Worm (Caenorhabditis elegans) whole organism, L4/young adult: ENCODE results near the gene C13A2.10.

Experiments used
- W03F9.2 ChIP-seq: fragments of 150-350 bp; optimal IDR thresholded peaks from 2 replicates; lab custom pipeline; 2014; ENCODE audit warnings: missing biosample characterization, missing genetic modification characterization
- dao-5 ChIP-seq: sonication (generic microtip); optimal IDR thresholded peaks from 2 replicates; lab custom pipeline; 2016; ENCODE audit warnings: missing genotype, missing genetic modification characterization, moderate library complexity, missing compliant biosample characterization
- him-1 ChIP-seq: sonication (generic microtip); optimal IDR thresholded peaks from 2 replicates; lab custom pipeline; 2016; ENCODE audit warnings: missing genotype, missing genetic modification reagents, missing genetic modification characterization, missing compliant biosample characterization

C13A2.10 gene

DNA sequence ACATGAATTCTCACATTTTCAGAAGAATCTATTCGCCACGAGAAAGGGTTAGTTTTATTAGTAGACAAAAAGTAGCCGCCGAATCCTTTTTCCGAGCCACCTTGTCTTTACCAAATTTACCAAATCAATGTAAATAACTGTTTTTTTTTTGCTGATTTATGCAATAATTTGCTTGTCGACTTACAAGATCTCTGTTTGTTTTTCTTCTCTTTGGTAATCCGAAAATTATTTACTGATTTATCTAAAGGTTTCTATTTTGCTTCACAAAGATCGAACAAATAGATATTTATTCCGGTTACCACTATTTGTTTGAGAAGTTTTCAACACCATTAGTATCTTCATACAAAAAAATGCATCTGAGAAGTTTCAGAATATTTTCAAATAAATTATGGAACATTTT lies 8.9 kb downstream of the C13A2.10 start, which contains the start of gene C13A2.7:
TSS of gene C13A2.7 (plus strand) at position 301 of the 400 bp plus-strand sequence.
- TF ChIP-seq him-1 (tag; lab: Kevin White, UChicago) (no peak), W03F9.2 (no peak)

DNA sequence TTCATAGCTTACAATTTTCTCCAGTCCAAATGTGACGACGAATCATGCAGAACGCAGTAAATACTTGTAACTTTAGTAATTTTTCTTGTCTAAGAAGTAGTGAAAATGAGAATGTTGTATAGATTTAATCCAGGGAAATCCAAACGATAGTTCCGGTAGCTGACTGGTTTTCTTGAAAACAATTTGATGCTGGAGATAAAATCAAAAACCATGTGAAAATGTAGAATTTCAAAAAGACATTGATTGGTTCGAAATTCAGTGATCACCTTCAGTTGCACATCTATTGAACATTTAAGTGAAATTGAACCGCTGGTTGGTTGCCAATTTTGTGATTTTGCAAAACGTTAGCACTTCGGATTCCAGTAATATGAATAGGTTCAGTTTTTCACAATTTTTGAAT lies 10.8 kb downstream of the C13A2.10 start, which contains the start of gene C13A2.9:
TSS of gene C13A2.9 (minus strand) at position 101 of the 400 bp plus-strand sequence.
- TF ChIP-seq W03F9.2 (no peak), him-1 (tag; lab: Kevin White, UChicago) (no peak), dao-5 (no peak)

DNA sequence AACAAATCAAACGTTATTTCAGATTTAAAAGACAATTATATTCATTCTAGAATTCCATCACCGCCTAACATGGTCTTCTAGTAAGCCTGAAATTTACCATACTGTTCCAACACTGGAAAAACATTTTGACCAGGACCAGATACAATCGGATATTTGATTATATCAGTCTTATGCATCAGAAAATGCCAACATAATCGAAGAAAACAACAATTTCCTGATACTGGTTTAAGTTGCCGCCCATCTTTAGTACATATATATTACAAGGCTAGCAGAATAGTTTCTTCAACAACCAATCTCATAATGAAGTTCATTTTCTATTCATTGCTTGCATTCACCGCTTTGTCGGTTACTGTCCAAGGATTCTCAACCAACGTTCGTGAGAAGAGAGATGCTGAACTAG lies 15.9 kb downstream of the C13A2.10 start, which contains the start of gene C13A2.12:
TSS of gene C13A2.12 (plus strand) at position 301 of the 400 bp plus-strand sequence.
- no peak for TF ChIP-seq him-1 (tag; lab: Kevin White, UChicago)
- TF ChIP-seq dao-5: no peak
- no peak for TF ChIP-seq W03F9.2

DNA sequence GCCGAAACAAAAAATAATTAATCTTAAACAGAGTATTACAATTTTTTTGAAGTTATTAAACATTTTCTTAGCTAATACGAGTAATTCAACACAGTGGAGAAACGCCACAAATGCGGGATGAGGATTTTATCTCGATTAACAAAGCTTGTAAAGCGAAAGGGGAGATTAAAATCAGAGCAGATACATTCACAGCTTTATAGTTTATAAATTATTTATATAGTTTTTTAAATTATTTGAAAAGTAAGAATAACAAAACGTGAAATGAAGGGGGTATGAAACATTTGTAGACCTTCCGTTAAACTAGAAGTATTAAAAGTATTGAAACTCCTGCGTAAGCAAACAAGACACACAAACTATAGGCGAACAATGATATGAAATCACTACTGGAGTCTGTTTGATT lies 19.8 kb downstream of the C13A2.10 start, which contains the start of gene C05C8.8:
TSS of gene C05C8.8 (minus strand) at position 101 of the 400 bp plus-strand sequence.
- TF ChIP-seq dao-5 (no peak), him-1 (tag; lab: Kevin White, UChicago) (no peak), W03F9.2 (no peak)

DNA sequence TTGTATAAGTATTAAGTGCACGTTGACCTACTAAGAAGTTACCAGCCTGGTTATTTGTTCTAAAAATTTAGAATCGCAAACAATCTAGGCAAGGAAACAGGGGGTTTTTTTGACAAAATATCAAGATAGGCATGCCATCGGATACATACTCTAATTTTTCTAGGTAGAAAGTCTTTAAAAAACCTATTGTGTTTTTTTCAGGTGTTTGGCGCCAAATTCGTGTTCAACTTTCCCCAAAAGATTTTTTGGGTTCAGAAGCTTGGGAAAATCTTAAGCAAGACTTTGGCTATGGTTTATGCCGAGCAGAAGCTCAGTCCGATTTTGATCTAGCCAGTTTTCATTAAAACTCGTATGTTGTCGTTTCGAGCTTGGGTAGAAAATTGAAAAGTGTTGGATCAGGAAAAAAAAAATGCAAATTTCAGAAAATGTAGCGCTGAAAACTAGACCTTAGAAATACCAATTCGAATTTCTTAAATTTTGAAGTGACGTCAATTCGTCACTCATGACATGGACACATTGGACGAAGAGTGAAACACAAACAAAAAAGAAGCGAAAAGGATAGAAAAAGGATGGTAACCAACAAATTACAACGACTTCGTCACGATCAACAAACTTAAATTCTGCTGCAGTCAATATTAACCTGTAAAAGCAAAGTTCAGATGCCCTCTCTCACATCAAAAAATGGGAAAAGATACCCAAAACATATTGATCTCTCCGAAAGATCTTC lies 26.5 kb downstream of the C13A2.10 start:
- TF ChIP-seq W03F9.2: no peak
- no peak for TF ChIP-seq dao-5
- TF ChIP-seq him-1 (tag; lab: Kevin White, UChicago): no peak

DNA sequence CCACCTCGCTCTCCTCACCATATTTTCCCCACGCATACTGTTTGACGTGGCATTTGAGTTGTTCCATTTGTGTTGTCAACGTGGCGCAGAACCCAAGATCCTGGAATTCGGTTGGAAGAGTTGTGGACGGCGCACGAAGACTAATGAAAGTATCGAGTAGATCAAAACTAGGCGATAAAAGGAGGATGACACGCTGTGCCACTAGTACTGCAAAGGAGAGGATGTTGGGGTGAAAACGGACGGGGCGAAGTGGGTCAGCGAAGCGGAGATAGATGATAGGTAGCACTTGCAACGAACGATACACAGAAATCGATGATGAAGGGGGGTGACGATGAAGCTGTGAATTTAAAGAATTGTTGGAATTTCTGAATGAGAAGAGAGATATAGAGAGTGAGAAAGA lies 27.9 kb downstream of the C13A2.10 start, which contains the start of gene C05C8.7:
TSS of gene C05C8.7 (minus strand) at position 100 of the 400 bp plus-strand sequence.
- TF ChIP-seq him-1 (tag; lab: Kevin White, UChicago): no peak
- TF ChIP-seq W03F9.2: no peak
- TF ChIP-seq dao-5: no peak

DNA sequence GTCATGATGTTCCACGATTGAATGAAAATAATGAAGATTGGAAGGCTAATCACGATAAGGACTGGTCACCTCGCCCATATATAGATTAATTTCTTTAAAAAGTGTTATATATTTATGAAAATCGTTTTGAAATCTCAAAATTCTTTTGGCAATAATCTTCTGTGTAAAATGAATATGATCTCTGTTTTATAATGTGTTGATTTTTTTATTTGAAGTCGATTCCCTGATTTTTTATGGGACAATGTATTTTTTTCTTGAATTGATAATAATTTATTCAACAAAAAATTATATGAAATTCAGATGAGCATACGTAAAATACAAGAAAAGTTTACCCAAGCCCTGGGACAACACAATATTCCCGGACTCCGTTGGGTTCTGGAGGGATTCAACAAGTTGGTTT lies 35.4 kb downstream of the C13A2.10 start, which contains the start of gene C05C8.1:
TSS of gene C05C8.1 (plus strand) at position 301 of the 400 bp plus-strand sequence.
- no peak for TF ChIP-seq dao-5
- no peak for TF ChIP-seq W03F9.2
- no peak for TF ChIP-seq him-1 (tag; lab: Kevin White, UChicago)

DNA sequence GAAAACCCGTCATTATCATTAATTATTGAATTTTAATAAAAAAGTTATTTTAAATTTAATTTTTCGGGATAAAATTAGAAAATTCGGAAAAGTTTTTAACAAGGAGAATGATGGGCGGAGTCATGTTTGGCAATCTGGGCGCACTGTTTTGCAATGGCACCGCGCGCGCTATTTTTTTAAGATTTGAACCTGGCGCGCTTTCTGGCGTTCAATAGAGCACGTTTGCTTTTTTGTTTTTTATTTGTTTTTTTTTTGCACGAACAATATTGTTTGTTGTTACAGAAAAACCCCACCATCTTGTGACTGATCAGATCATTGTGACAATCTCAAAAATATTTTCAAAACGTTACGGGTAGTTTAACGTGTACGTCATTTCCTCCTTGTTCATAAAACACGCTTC lies 37.8 kb downstream of the C13A2.10 start, which contains the start of gene hyls-1:
TSS of gene hyls-1 (plus strand) at position 249 of the 400 bp plus-strand sequence.
- peak; percentile 88 for TF ChIP-seq W03F9.2
- TF ChIP-seq him-1 (tag; lab: Kevin White, UChicago): no peak

DNA sequence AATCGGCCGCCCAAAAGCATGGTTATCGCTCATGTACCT lies 38.0 kb downstream of the C13A2.10 start, which contains the start of gene hpo-9:
TSS of gene hpo-9 (minus strand) at position 37 of the 39 bp plus-strand sequence.
- no peak for TF ChIP-seq W03F9.2
- no peak for TF ChIP-seq him-1 (tag; lab: Kevin White, UChicago)
- no peak for TF ChIP-seq dao-5

DNA sequence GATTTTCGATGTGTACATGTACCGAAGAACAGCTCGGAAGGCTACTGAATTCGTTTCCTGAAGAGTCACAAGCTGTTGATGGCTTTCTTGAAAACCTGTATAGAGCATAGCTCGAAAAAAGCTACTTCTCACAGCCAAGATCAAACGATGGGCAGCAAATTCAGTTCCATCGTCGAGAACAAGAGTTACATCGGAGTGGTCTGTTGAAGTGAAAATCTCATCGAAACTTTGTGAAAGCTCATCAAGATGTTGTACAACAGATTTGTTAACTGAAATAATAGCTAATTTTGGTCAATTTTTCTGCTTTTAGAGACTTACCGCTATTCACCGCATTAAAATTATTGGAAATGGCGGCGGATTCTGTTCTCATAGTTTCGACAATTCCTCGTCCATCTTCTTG lies 38.2 kb downstream of the C13A2.10 start:
- TF ChIP-seq dao-5 (no peak), W03F9.2 (no peak), him-1 (tag; lab: Kevin White, UChicago) (no peak)

DNA sequence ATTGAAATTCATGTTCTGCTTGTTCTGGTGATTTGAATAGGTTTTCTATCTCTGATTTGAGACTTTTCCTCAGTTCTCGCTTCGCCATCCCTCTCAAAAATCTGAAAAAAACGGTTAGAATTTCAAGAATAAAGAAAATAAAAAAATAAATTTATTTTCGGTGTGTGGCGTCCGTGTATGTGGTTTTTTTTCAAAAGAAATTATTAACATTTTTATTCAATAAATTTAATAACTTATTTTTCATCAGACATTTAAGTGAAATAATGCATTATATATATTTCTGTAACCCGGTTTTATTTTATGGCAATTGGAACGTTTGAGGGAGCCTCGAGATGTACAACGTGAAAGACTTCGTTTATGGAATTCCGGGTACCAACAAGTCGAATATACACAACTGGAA lies 40.2 kb downstream of the C13A2.10 start, which contains the start of gene C05C8.5:
TSS of gene C05C8.5 (minus strand) at position 101 of the 400 bp plus-strand sequence.
- no peak for TF ChIP-seq dao-5
- TF ChIP-seq him-1 (tag; lab: Kevin White, UChicago): no peak
- no peak for TF ChIP-seq W03F9.2

DNA sequence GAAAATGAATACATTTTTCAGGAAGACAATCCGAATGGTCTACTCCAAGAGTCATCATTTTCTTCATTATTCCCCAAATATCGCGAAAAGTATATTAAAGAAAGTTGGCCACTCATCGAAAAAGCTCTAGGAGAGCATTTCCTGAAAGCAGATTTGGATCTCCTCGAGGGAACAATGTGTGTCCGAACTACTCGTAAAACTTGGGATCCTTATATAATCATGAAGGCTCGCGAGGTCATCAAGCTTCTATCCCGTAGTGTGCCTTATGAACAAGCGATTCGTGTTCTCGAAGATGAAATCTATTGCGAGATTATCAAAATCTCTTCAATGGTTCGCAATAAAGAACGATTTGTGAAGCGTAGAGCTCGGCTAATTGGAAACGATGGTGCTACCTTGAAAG lies 43.4 kb downstream of the C13A2.10 start:
- no peak for TF ChIP-seq dao-5

DNA sequence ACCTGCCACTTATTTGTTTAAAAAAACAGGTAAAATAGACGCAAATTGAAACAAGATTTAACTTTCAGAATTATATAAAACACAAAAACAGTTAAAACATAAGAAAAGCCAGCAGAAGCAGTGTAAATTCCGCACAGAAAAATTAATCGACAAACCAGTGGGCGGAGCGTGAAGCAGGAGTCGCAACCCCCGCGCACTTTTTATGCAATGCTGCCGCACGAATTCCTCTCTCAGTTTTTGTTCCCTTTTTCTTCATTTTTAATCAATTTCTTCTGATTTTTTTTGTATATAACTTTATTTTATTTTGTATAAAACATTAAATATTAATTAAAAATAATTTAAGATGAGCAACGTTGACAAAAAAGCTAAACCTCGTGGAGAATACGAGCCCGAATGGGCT lies 44.0 kb downstream of the C13A2.10 start, which contains the start of the genes gei-6 and krr-1:
TSS of gene gei-6 (minus strand) at position 2 of the 400 bp plus-strand sequence.
TSS of gene krr-1 (plus strand) at position 344 of the 400 bp plus-strand sequence.
- TF ChIP-seq W03F9.2 (peak; percentile 33), him-1 (tag; lab: Kevin White, UChicago) (no peak)

DNA sequence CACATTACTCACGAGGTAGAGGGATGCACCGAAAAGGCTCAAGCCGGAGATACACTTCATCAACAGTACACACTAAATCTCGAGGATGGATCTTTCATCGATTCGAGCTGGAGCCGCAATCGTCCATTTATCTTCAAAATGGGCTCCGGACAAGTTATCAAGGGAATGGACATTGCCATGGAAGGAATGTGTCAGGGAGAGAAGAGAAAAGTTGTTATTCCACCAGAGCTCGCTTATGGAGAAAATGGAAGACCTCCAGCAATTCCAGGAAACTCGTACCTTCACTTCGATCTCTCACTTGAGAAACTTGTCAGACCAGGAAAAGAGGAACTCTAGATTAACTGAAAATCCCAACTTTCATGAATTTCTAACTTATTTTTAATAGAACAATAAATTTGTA lies 49.0 kb downstream of the C13A2.10 start:
- TF ChIP-seq W03F9.2: no peak
- no peak for TF ChIP-seq him-1 (tag; lab: Kevin White, UChicago)
- TF ChIP-seq dao-5: no peak

DNA sequence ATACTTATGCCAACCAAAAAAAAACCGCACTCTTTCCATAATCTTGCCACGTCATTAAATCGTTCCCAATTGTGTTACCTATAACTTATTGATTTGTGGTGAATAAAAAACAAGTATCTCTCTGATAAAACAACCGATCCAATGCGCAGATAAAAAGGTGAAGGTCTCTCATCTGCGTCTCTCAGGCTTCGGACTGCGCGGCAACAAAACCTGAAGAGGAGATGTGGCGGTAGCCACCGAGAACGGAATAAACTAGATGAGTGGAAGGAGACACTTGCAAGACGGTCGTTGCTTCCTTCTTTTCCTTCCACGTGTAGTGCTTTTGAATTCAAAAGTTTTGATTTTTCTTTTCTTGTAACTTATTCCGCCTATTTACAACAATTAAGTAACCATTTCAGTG lies 49.9 kb downstream of the C13A2.10 start, which contains the start of gene fkb-3:
TSS of gene fkb-3 (plus strand) at position 277 of the 400 bp plus-strand sequence.
- no peak for TF ChIP-seq him-1 (tag; lab: Kevin White, UChicago)
- no peak for TF ChIP-seq dao-5
- TF ChIP-seq W03F9.2: no peak

DNA sequence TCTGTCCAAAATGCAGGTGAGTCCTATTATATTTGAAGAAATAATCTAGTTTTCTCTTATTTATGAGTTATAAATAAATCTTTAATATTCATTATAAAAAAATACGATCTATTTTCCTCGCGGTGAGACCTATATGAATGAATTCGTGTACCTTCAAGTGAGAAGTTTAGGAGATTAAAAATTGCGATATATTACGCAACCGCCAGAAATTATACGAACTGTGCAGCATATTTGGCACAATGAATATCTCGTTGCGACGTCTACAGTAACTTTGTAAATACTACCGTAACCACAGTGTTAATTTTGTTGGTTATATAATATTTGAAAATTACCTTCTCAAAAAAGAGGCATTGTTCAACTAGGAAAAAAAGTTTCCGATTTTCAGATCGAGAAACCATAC lies 50.5 kb downstream of the C13A2.10 start:
- no peak for TF ChIP-seq him-1 (tag; lab: Kevin White, UChicago)
- TF ChIP-seq dao-5: no peak
- no peak for TF ChIP-seq W03F9.2
